Worm (Caenorhabditis elegans): ENCODE results near the gene sru-39.

ce11 chrV:9764552-9764951 is 38.7 kb upstream of the sru-39 start:
- no peak for TF ChIP-seq him-1 (tag; optimal IDR thresholded peaks at IDR 0.05)
- no peak for TF ChIP-seq dao-5 (tag; optimal IDR thresholded peaks at IDR 0.05)
